Worm (Caenorhabditis elegans) whole organism, L1 larva: Measurements from ENCODE around the gene ugt-8.

Source experiments
- dpl-1 ChIP-seq, 3 experiments: fragments of 150-350 bp in 2 of 3; sonication (generic microtip) in 1 of 3; optimal IDR thresholded peaks; 2 replicates each; lab custom pipeline; 2014 to 2017; ENCODE audit warnings: missing biosample characterization in 3 of 3, missing genetic modification characterization in 3 of 3, missing genetic modification reagents in 3 of 3
- lin-14 ChIP-seq: fragments of 200-800 bp; sonication (Bioruptor generic); optimal IDR thresholded peaks from 2 replicates; lab custom pipeline; 2018; ENCODE audit warnings: mild to moderate bottlenecking, missing genetic modification characterization, moderate library complexity, missing compliant biosample characterization
- unc-130 ChIP-seq: fragments of 150-350 bp; optimal IDR thresholded peaks from 2 replicates; lab custom pipeline; 2017; ENCODE audit warnings: missing biosample characterization, missing genetic modification characterization, inconsistent platforms
- unc-62 ChIP-seq: fragments of 150-350 bp; optimal IDR thresholded peaks from 2 replicates; lab custom pipeline; 2014; ENCODE audit warnings: missing biosample characterization, missing genetic modification reagents, missing genetic modification characterization
- ztf-11 ChIP-seq, 2 experiments: sonication (generic microtip); optimal IDR thresholded peaks; 2 replicates each; lab custom pipeline; 2016 to 2017; ENCODE audit warnings: missing genetic modification characterization in 2 of 2, missing biosample characterization in 1 of 2, missing compliant biosample characterization in 1 of 2

- TF ChIP-seq lin-14 (GFP tag; lab: Kevin White, UChicago): no peak
- no peak for TF ChIP-seq unc-130
- no peak for TF ChIP-seq unc-62 (GFP tag; lab: Kevin White, UChicago)
- no peak for TF ChIP-seq dpl-1 (GFP tag; optimal IDR thresholded peaks at IDR 0.05; lab: Kevin White, UChicago)
- no peak for TF ChIP-seq ztf-11 (tag; optimal IDR thresholded peaks at IDR 0.05; lab: Kevin White, UChicago)
Measured at ce11 chrV:4885372-4885771, 18.4 kb upstream of the ugt-8 start, which contains the start of gene T19H12.3.
